Worm (Caenorhabditis elegans) whole organism, L1 larva: Measurements from ENCODE around the gene srx-90.

Experiments used
- egl-27 ChIP-seq, 2 experiments: fragments of 150-350 bp in 1 of 2; sonication (generic microtip); optimal IDR thresholded peaks; 3 replicates each; lab custom pipeline; 2017 to 2018; ENCODE audit warnings: missing biosample characterization in 2 of 2, missing genetic modification characterization in 2 of 2, missing genetic modification reagents in 2 of 2
- mep-1 ChIP-seq: fragments of 150-350 bp; optimal IDR thresholded peaks from 2 replicates; lab custom pipeline; 2014; ENCODE audit warnings: missing biosample characterization, missing genetic modification characterization
- nhr-11 ChIP-seq: fragments of 150-350 bp; optimal IDR thresholded peaks from 2 replicates; lab custom pipeline; 2014; ENCODE audit warnings: missing biosample characterization, missing genetic modification characterization
- nhr-12 ChIP-seq: sonication (generic microtip); optimal IDR thresholded peaks from 2 replicates; lab custom pipeline; 2017; ENCODE audit warnings: missing biosample characterization, missing genetic modification characterization
- pag-3 ChIP-seq: sonication (generic microtip); optimal IDR thresholded peaks from 2 replicates; lab custom pipeline; 2017; ENCODE audit warnings: missing genetic modification characterization, mild to moderate bottlenecking, missing compliant biosample characterization, antibody characterized with exemption, borderline replicate concordance; ENCODE audit not compliant: insufficient read depth

DNA sequence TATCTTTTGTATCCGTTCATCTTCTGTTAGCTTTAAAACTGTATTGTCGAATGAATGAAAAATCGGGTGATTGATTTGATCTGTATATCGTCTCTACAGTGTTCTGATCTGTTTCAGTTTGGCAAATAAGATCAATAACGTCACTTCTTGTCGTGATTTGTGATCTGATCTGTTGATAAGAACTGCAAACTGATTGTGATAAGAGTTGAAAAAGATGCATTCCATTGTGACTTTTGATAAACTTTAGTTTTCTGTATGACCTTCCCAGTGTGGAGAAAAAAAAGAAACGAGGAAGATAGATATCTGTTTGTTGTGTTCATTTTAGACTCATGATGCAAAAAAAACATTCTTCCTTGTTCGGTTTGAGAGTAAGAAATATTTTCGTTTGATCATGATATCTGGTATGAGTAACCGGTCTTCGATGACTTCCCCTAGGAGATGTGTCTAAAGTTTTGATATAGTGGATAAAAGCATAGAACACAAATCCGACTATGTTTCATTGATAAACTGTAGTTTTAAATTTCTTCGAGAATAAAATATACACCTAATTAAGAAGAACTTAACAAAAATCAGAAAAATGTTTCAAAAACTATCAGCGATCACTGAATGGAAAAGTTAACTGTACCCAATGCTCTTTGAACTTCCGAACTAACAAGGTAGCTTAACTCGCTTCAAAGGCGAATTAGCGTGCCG lies 34.0 kb downstream of the srx-90 start:
- TF ChIP-seq nhr-12 (tag; lab: Kevin White, UChicago) = no peak
- TF ChIP-seq egl-27 (tag; optimal IDR thresholded peaks at IDR 0.05; lab: Kevin White, UChicago) = no peak
- peak; percentile 40 for TF ChIP-seq mep-1 (tag; lab: Kevin White, UChicago)
- no peak for TF ChIP-seq pag-3 (tag; lab: Kevin White, UChicago)
- TF ChIP-seq nhr-11 = no peak
